Worm (Caenorhabditis elegans): ENCODE results near the gene W06B4.2.

Gene W06B4.2

ce11 chrII:4467869-4468268, at the start of gene W06B4.2:
Gene W06B4.2, plus strand, starts transcription at chrII:4468169.
- TF ChIP-seq unc-62 (GFP tag; optimal IDR thresholded peaks at IDR 0.05) = no peak

ce11 chrII:4419956-4420355, 48.0 kb upstream of the W06B4.2 start, which contains the start of gene bpnt-1:
Gene bpnt-1, plus strand, starts transcription at chrII:4420256.
- no peak for TF ChIP-seq unc-62 (GFP tag; optimal IDR thresholded peaks at IDR 0.05)

- TF ChIP-seq unc-62 (GFP tag; optimal IDR thresholded peaks at IDR 0.05) = no peak
Observed at ce11 chrII:4424807-4425206, 43.2 kb upstream of the W06B4.2 start, which contains the start of the genes dcaf-13 and toe-1. Gene dcaf-13, minus strand, starts transcription at chrII:4424902. Gene toe-1, plus strand, starts transcription at chrII:4425167.

ce11 chrII:4428121-4428520, 39.8 kb upstream of the W06B4.2 start:
- no peak for TF ChIP-seq unc-62 (GFP tag; optimal IDR thresholded peaks at IDR 0.05)

- no peak for TF ChIP-seq unc-62 (GFP tag; optimal IDR thresholded peaks at IDR 0.05)
Observed at ce11 chrII:4433146-4433545, 34.8 kb upstream of the W06B4.2 start, which contains the start of gene nhr-109. Gene nhr-109, plus strand, starts transcription at chrII:4433367.

ce11 chrII:4434278-4434677, 33.7 kb upstream of the W06B4.2 start:
- no peak for TF ChIP-seq unc-62 (GFP tag; optimal IDR thresholded peaks at IDR 0.05)

- TF ChIP-seq unc-62 (GFP tag; optimal IDR thresholded peaks at IDR 0.05) = no peak
Observed at ce11 chrII:4435134-4435533, 32.8 kb upstream of the W06B4.2 start, which contains the start of gene nhr-273. Gene nhr-273, plus strand, starts transcription at chrII:4435300.

ce11 chrII:4438601-4439000, 29.4 kb upstream of the W06B4.2 start, which contains the start of gene nhr-16:
Gene nhr-16, plus strand, starts transcription at chrII:4438805.
- no peak for TF ChIP-seq unc-62 (GFP tag; optimal IDR thresholded peaks at IDR 0.05)

- no peak for TF ChIP-seq unc-62 (GFP tag; optimal IDR thresholded peaks at IDR 0.05)
Observed at ce11 chrII:4441278-4441677, 26.7 kb upstream of the W06B4.2 start.

ce11 chrII:4444811-4445210, 23.2 kb upstream of the W06B4.2 start:
- TF ChIP-seq unc-62 (GFP tag; optimal IDR thresholded peaks at IDR 0.05) = no peak

ce11 chrII:4453051-4453450, 14.9 kb upstream of the W06B4.2 start, which contains the start of gene twk-2:
Gene twk-2, minus strand, starts transcription at chrII:4453151.
- no peak for TF ChIP-seq unc-62 (GFP tag; optimal IDR thresholded peaks at IDR 0.05)

- TF ChIP-seq unc-62 (GFP tag; optimal IDR thresholded peaks at IDR 0.05) = no peak
Observed at ce11 chrII:4453453-4453852, 14.5 kb upstream of the W06B4.2 start.

- no peak for TF ChIP-seq unc-62 (GFP tag; optimal IDR thresholded peaks at IDR 0.05)
Observed at ce11 chrII:4454823-4455222, 13.1 kb upstream of the W06B4.2 start.

ce11 chrII:4456024-4456423, 11.9 kb upstream of the W06B4.2 start:
- TF ChIP-seq unc-62 (GFP tag; optimal IDR thresholded peaks at IDR 0.05) = no peak

- no peak for TF ChIP-seq unc-62 (GFP tag; optimal IDR thresholded peaks at IDR 0.05)
Observed at ce11 chrII:4460297-4460696, 7.7 kb upstream of the W06B4.2 start.

ce11 chrII:4460851-4461250, 7.1 kb upstream of the W06B4.2 start, which contains the start of the genes T12C9.7 and vps-18:
Gene T12C9.7, minus strand, starts transcription at chrII:4460951.
Gene vps-18, plus strand, starts transcription at chrII:4461130.
- no peak for TF ChIP-seq unc-62 (GFP tag; optimal IDR thresholded peaks at IDR 0.05)

- TF ChIP-seq unc-62 (GFP tag; optimal IDR thresholded peaks at IDR 0.05) = no peak
Observed at ce11 chrII:4462842-4463241, 5.1 kb upstream of the W06B4.2 start.

ce11 chrII:4468897-4469459, 1.0 kb downstream of the W06B4.2 start:
- TF ChIP-seq unc-62 (GFP tag; optimal IDR thresholded peaks at IDR 0.05) = no peak

Data from whole organism, dauer.